Worm (Caenorhabditis elegans) whole organism, early embryonic: ENCODE results near the gene cct-7.

Experiments used
- B0310.2 ChIP-seq: sonication (generic microtip); optimal IDR thresholded peaks from 2 replicates; lab custom pipeline; 2016; ENCODE audit warnings: mild to moderate bottlenecking, missing genetic modification characterization, missing compliant biosample characterization
- F13C5.2 ChIP-seq: sonication (generic microtip); optimal IDR thresholded peaks from 2 replicates; lab custom pipeline; 2017; ENCODE audit warnings: mild to moderate bottlenecking, missing genetic modification characterization, inconsistent platforms, missing compliant biosample characterization
- aly-1 ChIP-seq: sonication (generic microtip); optimal IDR thresholded peaks from 2 replicates; lab custom pipeline; 2016; ENCODE audit warnings: missing genetic modification characterization, missing compliant biosample characterization
- ama-1 ChIP-seq: fragments of 150-350 bp; optimal IDR thresholded peaks from 2 replicates; lab custom pipeline; 2014
- ceh-13 ChIP-seq: fragments of 200-800 bp; sonication (Bioruptor generic); optimal IDR thresholded peaks from 2 replicates; lab custom pipeline; 2018; ENCODE audit warnings: mild to moderate bottlenecking, missing genetic modification characterization, missing compliant biosample characterization
- ceh-36 ChIP-seq: sonication (generic microtip); optimal IDR thresholded peaks from 2 replicates; lab custom pipeline; 2016; ENCODE audit warnings: missing genetic modification characterization, inconsistent platforms, missing compliant biosample characterization
- ets-7 ChIP-seq: sonication (generic microtip); optimal IDR thresholded peaks from 2 replicates; lab custom pipeline; 2016; ENCODE audit warnings: missing genotype, missing genetic modification characterization, missing compliant biosample characterization
- flt-1 ChIP-seq: fragments of 200-800 bp; sonication (Bioruptor generic); IDR thresholded peaks from 2 replicates; pipeline ENCODE4 v1.3.6; 2022; ENCODE audit warnings: missing genetic modification characterization, missing compliant biosample characterization
- hmbx-1 ChIP-seq: sonication (generic microtip); optimal IDR thresholded peaks from 2 replicates; lab custom pipeline; 2016; ENCODE audit warnings: mild to moderate bottlenecking, missing genetic modification characterization, missing compliant biosample characterization
- hmg-4 ChIP-seq: fragments of 200-800 bp; sonication (Bioruptor generic); optimal IDR thresholded peaks from 2 replicates; lab custom pipeline; 2018; ENCODE audit warnings: mild to moderate bottlenecking, missing genetic modification characterization, missing compliant biosample characterization
- hnd-1 ChIP-seq: sonication (generic microtip); optimal IDR thresholded peaks from 2 replicates; lab custom pipeline; 2016; ENCODE audit warnings: missing genetic modification characterization, missing compliant biosample characterization
- pes-1 ChIP-seq: fragments of 200-800 bp; sonication (Bioruptor generic); IDR thresholded peaks from 2 replicates; pipeline ENCODE4 v1.3.6; 2022; ENCODE audit warnings: missing genetic modification reagents, missing genetic modification characterization, missing compliant biosample characterization
- scrt-1 ChIP-seq: fragments of 200-800 bp; sonication (Bioruptor generic); IDR thresholded peaks from 2 replicates; pipeline ENCODE4 v1.3.6; 2022; ENCODE audit warnings: missing genetic modification characterization, missing compliant biosample characterization
- sea-1 ChIP-seq: fragments of 200-800 bp; sonication (Bioruptor generic); conservative IDR thresholded peaks from 2 replicates; pipeline ENCODE4 v1.3.6; 2022; ENCODE audit warnings: missing genetic modification characterization, missing compliant biosample characterization
- tbx-11 ChIP-seq: fragments of 200-800 bp; sonication (Bioruptor generic); IDR thresholded peaks from 2 replicates; pipeline ENCODE4 v1.3.6; 2022; ENCODE audit warnings: missing genetic modification characterization, missing compliant biosample characterization
- tbx-37 ChIP-seq: fragments of 200-800 bp; sonication (Bioruptor generic); conservative IDR thresholded peaks from 2 replicates; pipeline ENCODE4 v1.3.6; 2022; ENCODE audit warnings: missing genetic modification reagents, missing genetic modification characterization, missing compliant biosample characterization
- tra-4 ChIP-seq: sonication (generic microtip); optimal IDR thresholded peaks from 2 replicates; lab custom pipeline; 2017; ENCODE audit warnings: missing genetic modification characterization, missing compliant biosample characterization

The cct-7 gene

ce11 chrV:1857840-1858239 is 14.2 kb upstream of the cct-7 start:
- TF ChIP-seq sea-1 (GFP tag; lab: Robert Waterston, UW) (no peak), hnd-1 (tag; lab: Kevin White, UChicago) (no peak), F13C5.2 (tag; lab: Kevin White, UChicago) (no peak), hmg-4 (GFP tag; lab: Kevin White, UChicago) (no peak), flt-1 (GFP tag; lab: Robert Waterston, UW) (no peak), tbx-11 (GFP tag; lab: Robert Waterston, UW) (no peak), ceh-36 (no peak), aly-1 (tag; lab: Kevin White, UChicago) (no peak), scrt-1 (GFP tag; lab: Robert Waterston, UW) (no peak), pes-1 (GFP tag; lab: Robert Waterston, UW) (no peak), ceh-13 (GFP tag; lab: Kevin White, UChicago) (no peak), hmbx-1 (tag; lab: Kevin White, UChicago) (no peak)

ce11 chrV:1862954-1863353 is 9.1 kb upstream of the cct-7 start:
- no peak for TF ChIP-seq aly-1 (tag; lab: Kevin White, UChicago)
- no peak for TF ChIP-seq tbx-37 (GFP tag; lab: Robert Waterston, UW)
- TF ChIP-seq B0310.2 (tag; lab: Kevin White, UChicago): no peak
- no peak for TF ChIP-seq scrt-1 (GFP tag; lab: Robert Waterston, UW)
- TF ChIP-seq hmg-4 (GFP tag; lab: Kevin White, UChicago): no peak
- TF ChIP-seq pes-1 (GFP tag; lab: Robert Waterston, UW): no peak
- no peak for TF ChIP-seq ets-7
- no peak for TF ChIP-seq F13C5.2 (tag; lab: Kevin White, UChicago)
- no peak for TF ChIP-seq hmbx-1 (tag; lab: Kevin White, UChicago)
- TF ChIP-seq tra-4 (tag; lab: Kevin White, UChicago): no peak
- no peak for TF ChIP-seq tbx-11 (GFP tag; lab: Robert Waterston, UW)
- TF ChIP-seq sea-1 (GFP tag; lab: Robert Waterston, UW): no peak
- no peak for TF ChIP-seq flt-1 (GFP tag; lab: Robert Waterston, UW)

ce11 chrV:1864997-1865396 is 7.0 kb upstream of the cct-7 start:
- no peak for TF ChIP-seq tra-4 (tag; lab: Kevin White, UChicago)
- no peak for TF ChIP-seq hnd-1 (tag; lab: Kevin White, UChicago)
- TF ChIP-seq pes-1 (GFP tag; lab: Robert Waterston, UW): no peak
- no peak for TF ChIP-seq tbx-11 (GFP tag; lab: Robert Waterston, UW)
- TF ChIP-seq ceh-13 (GFP tag; lab: Kevin White, UChicago): no peak
- TF ChIP-seq scrt-1 (GFP tag; lab: Robert Waterston, UW): no peak
- TF ChIP-seq tbx-37 (GFP tag; lab: Robert Waterston, UW): no peak
- no peak for TF ChIP-seq ceh-36
- TF ChIP-seq flt-1 (GFP tag; lab: Robert Waterston, UW): no peak
- no peak for TF ChIP-seq sea-1 (GFP tag; lab: Robert Waterston, UW)
- no peak for TF ChIP-seq B0310.2 (tag; lab: Kevin White, UChicago)
- no peak for TF ChIP-seq ets-7
- no peak for TF ChIP-seq hmg-4 (GFP tag; lab: Kevin White, UChicago)

- no peak for TF ChIP-seq ceh-36
- no peak for TF ChIP-seq tbx-11 (GFP tag; lab: Robert Waterston, UW)
- no peak for TF ChIP-seq B0310.2 (tag; lab: Kevin White, UChicago)
- TF ChIP-seq scrt-1 (GFP tag; lab: Robert Waterston, UW): no peak
- TF ChIP-seq F13C5.2 (tag; lab: Kevin White, UChicago): no peak
- TF ChIP-seq hmg-4 (GFP tag; lab: Kevin White, UChicago): no peak
- no peak for TF ChIP-seq pes-1 (GFP tag; lab: Robert Waterston, UW)
- TF ChIP-seq hnd-1 (tag; lab: Kevin White, UChicago): no peak
- no peak for TF ChIP-seq ama-1 (lab: Kevin White, UChicago)
- no peak for TF ChIP-seq ets-7
- no peak for TF ChIP-seq aly-1 (tag; lab: Kevin White, UChicago)
- no peak for TF ChIP-seq sea-1 (GFP tag; lab: Robert Waterston, UW)
- no peak for TF ChIP-seq tbx-37 (GFP tag; lab: Robert Waterston, UW)
- TF ChIP-seq tra-4 (tag; lab: Kevin White, UChicago): no peak
- no peak for TF ChIP-seq ceh-13 (GFP tag; lab: Kevin White, UChicago)
- no peak for TF ChIP-seq hmbx-1 (tag; lab: Kevin White, UChicago)
Measured at ce11 chrV:1868025-1868424, 4.0 kb upstream of the cct-7 start.

- TF ChIP-seq tra-4 (tag; lab: Kevin White, UChicago): peak; percentile 29
- peak; percentile 32 for TF ChIP-seq hnd-1 (tag; lab: Kevin White, UChicago)
- TF ChIP-seq B0310.2 (tag; lab: Kevin White, UChicago): no peak
- peak; percentile 80 for TF ChIP-seq ceh-36
- no peak for TF ChIP-seq ama-1 (lab: Kevin White, UChicago)
- TF ChIP-seq flt-1 (GFP tag; lab: Robert Waterston, UW): peak; percentile 51; the same call in 1 of the 2 replicates
- TF ChIP-seq hmbx-1 (tag; lab: Kevin White, UChicago): peak; percentile 11
- TF ChIP-seq pes-1 (GFP tag; lab: Robert Waterston, UW): peak; percentile 79
- peak; percentile 65; the same call in 1 of the 2 replicates for TF ChIP-seq tbx-11 (GFP tag; lab: Robert Waterston, UW)
- peak; percentile 70; the same call in 1 of the 2 replicates for TF ChIP-seq scrt-1 (GFP tag; lab: Robert Waterston, UW)
- no peak for TF ChIP-seq aly-1 (tag; lab: Kevin White, UChicago)
- no peak for TF ChIP-seq ets-7
- TF ChIP-seq ceh-13 (GFP tag; lab: Kevin White, UChicago): no peak
- TF ChIP-seq F13C5.2 (tag; lab: Kevin White, UChicago): peak; percentile 80
- TF ChIP-seq sea-1 (GFP tag; lab: Robert Waterston, UW): no peak
- TF ChIP-seq hmg-4 (GFP tag; lab: Kevin White, UChicago): peak; percentile 51
- TF ChIP-seq tbx-37 (GFP tag; lab: Robert Waterston, UW): peak; percentile 51; the same call in 1 of the 2 replicates
Measured at ce11 chrV:1868596-1869263, 3.3 kb upstream of the cct-7 start, which contains the start of gene knl-3. Gene knl-3, plus strand, starts transcription at chrV:1869213.

- no peak for TF ChIP-seq F13C5.2 (tag; lab: Kevin White, UChicago)
- TF ChIP-seq scrt-1 (GFP tag; lab: Robert Waterston, UW): no peak
- no peak for TF ChIP-seq hmbx-1 (tag; lab: Kevin White, UChicago)
- TF ChIP-seq B0310.2 (tag; lab: Kevin White, UChicago): no peak
- TF ChIP-seq pes-1 (GFP tag; lab: Robert Waterston, UW): no peak
- TF ChIP-seq ceh-36: no peak
- TF ChIP-seq aly-1 (tag; lab: Kevin White, UChicago): no peak
- TF ChIP-seq tra-4 (tag; lab: Kevin White, UChicago): no peak
- TF ChIP-seq tbx-37 (GFP tag; lab: Robert Waterston, UW): no peak
Measured at ce11 chrV:1869682-1870081, 2.4 kb upstream of the cct-7 start, which contains the start of gene T10B5.3. Gene T10B5.3, minus strand, starts transcription at chrV:1869782.
